Worm (Caenorhabditis elegans) whole organism, young adult: ENCODE measurements around the gene erg-28.

ENCODE experiments used
- B0035.1 ChIP-seq: sonication (generic microtip); optimal IDR thresholded peaks from 2 replicates; lab custom pipeline; 2016; ENCODE audit warnings: missing genetic modification characterization, mild to moderate bottlenecking, missing compliant biosample characterization, missing genotype, missing genetic modification reagents
- B0336.3 ChIP-seq: fragments of 200-800 bp; sonication (Bioruptor generic); IDR thresholded peaks from 2 replicates; pipeline ENCODE4 v1.3.6; 2022; ENCODE audit warnings: missing genetic modification characterization, missing compliant biosample characterization
- C06A6.2 ChIP-seq: fragments of 200-800 bp; sonication (Bioruptor generic); conservative IDR thresholded peaks from 2 replicates; pipeline ENCODE4 v1.3.6; 2022; ENCODE audit warnings: missing genetic modification characterization, missing compliant biosample characterization
- F10E7.11 ChIP-seq: sonication (generic microtip); optimal IDR thresholded peaks from 2 replicates; lab custom pipeline; 2017; ENCODE audit warnings: mild to moderate bottlenecking, missing genetic modification characterization, moderate library complexity, missing compliant biosample characterization
- F23B12.7 ChIP-seq: sonication (generic microtip); optimal IDR thresholded peaks from 2 replicates; lab custom pipeline; 2017; ENCODE audit warnings: missing genetic modification characterization, mild to moderate bottlenecking, missing compliant biosample characterization, antibody characterized with exemption, moderate library complexity; ENCODE audit not compliant: insufficient read depth
- F39B2.1 ChIP-seq: fragments of 200-800 bp; sonication (Bioruptor generic); IDR thresholded peaks from 2 replicates; pipeline ENCODE4 v1.3.6; 2022; ENCODE audit warnings: missing genetic modification reagents, missing genetic modification characterization, missing compliant biosample characterization
- F57A8.1 ChIP-seq: fragments of 200-800 bp; sonication (Bioruptor generic); optimal IDR thresholded peaks from 2 replicates; lab custom pipeline; 2018; ENCODE audit warnings: mild to moderate bottlenecking, missing genetic modification characterization, moderate library complexity, missing compliant biosample characterization
- T07F8.4 ChIP-seq: sonication (generic microtip); optimal IDR thresholded peaks from 2 replicates; lab custom pipeline; 2016; ENCODE audit warnings: mild to moderate bottlenecking, missing genetic modification characterization, moderate library complexity, missing compliant biosample characterization
- T26A5.8 ChIP-seq: sonication (generic microtip); optimal IDR thresholded peaks from 2 replicates; lab custom pipeline; 2016; ENCODE audit warnings: missing genetic modification characterization, missing compliant biosample characterization
- Y95B8A.8 ChIP-seq: fragments of 200-800 bp; sonication (Bioruptor generic); IDR thresholded peaks from 2 replicates; pipeline ENCODE4 v1.3.6; 2022; ENCODE audit warnings: missing genetic modification reagents, missing genetic modification characterization, missing compliant biosample characterization
- akir-1 ChIP-seq: fragments of 200-800 bp; sonication (Bioruptor generic); optimal IDR thresholded peaks from 2 replicates; lab custom pipeline; 2018; ENCODE audit warnings: mild to moderate bottlenecking, missing genetic modification characterization, moderate library complexity, missing compliant biosample characterization
- aptf-2 ChIP-seq: fragments of 200-800 bp; sonication (Bioruptor generic); conservative IDR thresholded peaks from 2 replicates; pipeline ENCODE4 v1.3.6; 2022; ENCODE audit warnings: missing genetic modification reagents, missing genetic modification characterization, missing compliant biosample characterization
- atf-7 ChIP-seq: sonication (generic microtip); optimal IDR thresholded peaks from 2 replicates; lab custom pipeline; 2017; ENCODE audit warnings: mild to moderate bottlenecking, missing genetic modification characterization, missing compliant biosample characterization
- athp-1 ChIP-seq: sonication (generic microtip); optimal IDR thresholded peaks from 2 replicates; lab custom pipeline; 2017; ENCODE audit warnings: mild to moderate bottlenecking, missing genetic modification characterization, missing compliant biosample characterization
- attf-5 ChIP-seq: fragments of 200-800 bp; sonication (Bioruptor generic); optimal IDR thresholded peaks from 2 replicates; lab custom pipeline; 2018; ENCODE audit warnings: mild to moderate bottlenecking, missing genetic modification characterization, missing compliant biosample characterization
- ceh-100 ChIP-seq: fragments of 200-800 bp; sonication (Bioruptor generic); IDR thresholded peaks from 2 replicates; pipeline ENCODE4 v1.3.6; 2022; ENCODE audit warnings: missing genetic modification reagents, missing genetic modification characterization, missing compliant biosample characterization
- chd-7 ChIP-seq: sonication (generic microtip); optimal IDR thresholded peaks from 2 replicates; lab custom pipeline; 2016; ENCODE audit warnings: mild to moderate bottlenecking, missing genetic modification characterization, moderate library complexity, missing compliant biosample characterization
- die-1 ChIP-seq: sonication (generic microtip); optimal IDR thresholded peaks from 2 replicates; lab custom pipeline; 2016; ENCODE audit warnings: missing genotype, mild to moderate bottlenecking, missing genetic modification characterization, missing compliant biosample characterization
- dox-1 ChIP-seq: fragments of 200-800 bp; sonication (Bioruptor generic); IDR thresholded peaks from 2 replicates; pipeline ENCODE4 v1.3.6; 2022; ENCODE audit warnings: missing genetic modification reagents, missing genetic modification characterization, missing compliant biosample characterization
- ekl-4 ChIP-seq: fragments of 200-800 bp; sonication (Bioruptor generic); IDR thresholded peaks from 2 replicates; pipeline ENCODE4 v1.3.6; 2022; ENCODE audit warnings: missing genetic modification reagents, missing genetic modification characterization, missing compliant biosample characterization
- fkh-3 ChIP-seq: sonication (generic microtip); optimal IDR thresholded peaks from 2 replicates; lab custom pipeline; 2016; ENCODE audit warnings: mild to moderate bottlenecking, missing genetic modification characterization, missing compliant biosample characterization
- him-1 ChIP-seq: sonication (generic microtip); optimal IDR thresholded peaks from 2 replicates; lab custom pipeline; 2016; ENCODE audit warnings: missing genotype, missing genetic modification reagents, missing genetic modification characterization, missing compliant biosample characterization
- hmg-1.2 ChIP-seq: fragments of 200-800 bp; sonication (Bioruptor generic); IDR thresholded peaks from 2 replicates; pipeline ENCODE4 v1.3.6; 2022; ENCODE audit warnings: missing genetic modification reagents, missing genetic modification characterization, missing compliant biosample characterization
- hsf-1 ChIP-seq: fragments of 200-800 bp; sonication (Bioruptor generic); IDR thresholded peaks from 2 replicates; pipeline ENCODE4 v1.3.6; 2022; ENCODE audit warnings: missing genetic modification reagents, missing genetic modification characterization, missing compliant biosample characterization
- lin-26 ChIP-seq: fragments of 200-800 bp; sonication (Bioruptor generic); IDR thresholded peaks from 2 replicates; pipeline ENCODE4 v1.3.6; 2022; ENCODE audit warnings: missing genetic modification reagents, missing genetic modification characterization, missing compliant biosample characterization
- lin-40 ChIP-seq: sonication (generic microtip); optimal IDR thresholded peaks from 2 replicates; lab custom pipeline; 2016; ENCODE audit warnings: missing genetic modification characterization, mild to moderate bottlenecking, missing compliant biosample characterization, missing genotype, missing genetic modification reagents
- lin-54 ChIP-seq: fragments of 200-800 bp; sonication (Bioruptor generic); optimal IDR thresholded peaks from 2 replicates; lab custom pipeline; 2018; ENCODE audit warnings: mild to moderate bottlenecking, missing genetic modification characterization, missing compliant biosample characterization
- lir-1 ChIP-seq: fragments of 200-800 bp; sonication (Bioruptor generic); conservative IDR thresholded peaks from 2 replicates; pipeline ENCODE4 v1.3.6; 2022; ENCODE audit warnings: missing genetic modification reagents, missing genetic modification characterization, missing compliant biosample characterization
- lsl-1 ChIP-seq: fragments of 200-800 bp; sonication (Bioruptor generic); optimal IDR thresholded peaks from 2 replicates; lab custom pipeline; 2018; ENCODE audit warnings: mild to moderate bottlenecking, missing genetic modification characterization, moderate library complexity, missing compliant biosample characterization
- madf-10 ChIP-seq: sonication (generic microtip); optimal IDR thresholded peaks from 2 replicates; lab custom pipeline; 2016; ENCODE audit warnings: mild to moderate bottlenecking, missing genetic modification characterization, missing compliant biosample characterization
- mcd-1 ChIP-seq: fragments of 200-800 bp; sonication (Bioruptor generic); IDR thresholded peaks from 2 replicates; pipeline ENCODE4 v1.3.6; 2022; ENCODE audit warnings: missing genetic modification reagents, missing genetic modification characterization, missing compliant biosample characterization
- nfya-2 ChIP-seq: fragments of 200-800 bp; sonication (Bioruptor generic); IDR thresholded peaks from 2 replicates; pipeline ENCODE4 v1.3.6; 2022; ENCODE audit warnings: missing genetic modification reagents, missing genetic modification characterization, missing compliant biosample characterization
- nfyb-1 ChIP-seq: fragments of 200-800 bp; sonication (Bioruptor generic); IDR thresholded peaks from 2 replicates; pipeline ENCODE4 v1.3.6; 2022; ENCODE audit warnings: missing genetic modification reagents, missing genetic modification characterization, missing compliant biosample characterization
- nhr-120 ChIP-seq: fragments of 200-800 bp; sonication (Bioruptor generic); IDR thresholded peaks from 2 replicates; pipeline ENCODE4 v1.3.6; 2022; ENCODE audit warnings: missing genetic modification characterization, missing compliant biosample characterization
- pha-4 ChIP-seq: fragments of 150-350 bp; sonication (generic microtip); optimal IDR thresholded peaks from 2 replicates; lab custom pipeline; 2014; ENCODE audit warnings: missing biosample characterization, missing genetic modification reagents, missing genetic modification characterization
- snpc-1.1 ChIP-seq: sonication (generic microtip); optimal IDR thresholded peaks from 2 replicates; lab custom pipeline; 2017; ENCODE audit warnings: missing genetic modification characterization, mild to moderate bottlenecking, missing compliant biosample characterization, antibody characterized with exemption, moderate library complexity, missing genotype, missing genetic modification reagents; ENCODE audit not compliant: insufficient read depth
- snpc-4 ChIP-seq, 5 experiments: fragments of 150-350 bp in 1 of 5; sonication (generic microtip) in 4 of 5; optimal IDR thresholded peaks; 2 replicates each; lab custom pipeline; 2014 to 2018; ENCODE audit warnings: missing genetic modification characterization in 5 of 5, missing biosample characterization in 3 of 5, antibody characterized with exemption in 2 of 5, mild to moderate bottlenecking in 2 of 5, missing compliant biosample characterization in 2 of 5, missing genotype in 2 of 5, moderate library complexity in 2 of 5, missing genetic modification reagents in 1 of 5
- sptf-2 ChIP-seq: fragments of 200-800 bp; sonication (Bioruptor generic); optimal IDR thresholded peaks from 2 replicates; lab custom pipeline; 2018; ENCODE audit warnings: mild to moderate bottlenecking, missing genetic modification characterization, missing compliant biosample characterization
- tbx-9 ChIP-seq: sonication (generic microtip); optimal IDR thresholded peaks from 2 replicates; lab custom pipeline; 2016; ENCODE audit warnings: borderline replicate concordance, missing genetic modification characterization, inconsistent platforms, missing compliant biosample characterization
- unc-130 ChIP-seq: sonication (generic microtip); optimal IDR thresholded peaks from 2 replicates; lab custom pipeline; 2016; ENCODE audit warnings: missing genetic modification reagents, missing genetic modification characterization, missing compliant biosample characterization
- zfh-2 ChIP-seq: fragments of 200-800 bp; sonication (Bioruptor generic); conservative IDR thresholded peaks from 2 replicates; pipeline ENCODE4 v1.3.6; 2022; ENCODE audit warnings: missing genetic modification reagents, missing genetic modification characterization, missing compliant biosample characterization
- zim-3 ChIP-seq: sonication (generic microtip); optimal IDR thresholded peaks from 2 replicates; lab custom pipeline; 2017; ENCODE audit warnings: mild to moderate bottlenecking, missing genetic modification characterization, moderate library complexity, missing compliant biosample characterization
- ztf-18 ChIP-seq: sonication (generic microtip); optimal IDR thresholded peaks from 2 replicates; lab custom pipeline; 2016; ENCODE audit warnings: missing genotype, mild to moderate bottlenecking, missing genetic modification characterization, missing compliant biosample characterization
- ztf-25 ChIP-seq: fragments of 200-800 bp; sonication (Bioruptor generic); IDR thresholded peaks from 2 replicates; pipeline ENCODE4 v1.3.6; 2022; ENCODE audit warnings: missing genetic modification reagents, missing genetic modification characterization, missing compliant biosample characterization

erg-28 gene

DNA sequence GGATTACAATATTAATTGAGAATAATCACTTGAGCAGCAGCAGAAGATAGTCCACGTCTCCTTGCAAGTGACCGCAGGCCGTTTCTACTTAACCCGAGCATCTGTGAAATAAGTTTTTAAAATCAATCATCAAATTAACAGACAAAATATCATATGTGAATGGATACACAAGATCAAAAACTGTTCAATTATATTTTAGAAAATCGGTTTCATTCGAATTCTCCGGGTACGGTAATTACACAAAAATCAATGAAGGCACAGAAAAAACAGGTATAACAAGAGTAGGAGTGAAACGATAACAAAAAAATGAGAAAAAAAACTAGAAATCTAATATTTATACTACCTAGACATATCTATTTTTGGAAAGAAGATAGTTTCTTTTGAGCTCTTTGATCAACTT lies 11.0 kb upstream of the erg-28 start, which contains the start of gene mma-1:
Gene mma-1 (minus strand): TSS at position 101 of the 400 bp plus-strand sequence.
- TF ChIP-seq B0336.3 (GFP tag; lab: Robert Waterston, UW) (no peak), lsl-1 (GFP tag; lab: Kevin White, UChicago) (no peak), hsf-1 (GFP tag; lab: Robert Waterston, UW) (0 out of 2 replicates have a peak, but pooled peaks have one; percentile 27), chd-7 (no peak), attf-5 (GFP tag; lab: Kevin White, UChicago) (no peak), ztf-18 (tag; lab: Kevin White, UChicago) (no peak), lir-1 (GFP tag; lab: Robert Waterston, UW) (no peak)
- TF ChIP-seq, all 124 proteins: peak for 1

DNA sequence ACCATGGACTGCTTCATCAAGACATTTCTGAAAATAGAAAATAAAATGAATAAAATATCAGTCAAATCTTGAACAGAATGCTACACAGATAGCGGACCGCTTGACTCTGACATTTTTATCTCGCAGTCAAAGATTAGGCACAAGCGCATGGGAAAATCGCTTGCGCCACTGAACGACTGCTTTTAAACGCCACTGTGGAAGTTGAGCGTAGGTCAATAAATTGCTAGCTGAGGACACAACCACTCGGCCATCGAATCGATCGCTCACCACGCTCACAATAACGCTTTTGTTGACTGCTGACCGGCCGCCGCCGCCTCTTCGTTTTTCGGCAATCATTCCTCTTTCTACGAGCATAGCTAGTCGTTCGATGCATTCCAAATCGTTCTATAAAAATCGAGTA lies 10.4 kb upstream of the erg-28 start:
- TF ChIP-seq snpc-1.1 (tag; lab: Kevin White, UChicago) (peak; percentile 24), B0035.1 (peak; percentile 68), nfya-2 (GFP tag; lab: Robert Waterston, UW) (no peak), madf-10 (tag; lab: Kevin White, UChicago) (peak; percentile 15), hsf-1 (GFP tag; lab: Robert Waterston, UW) (0 out of 2 replicates have a peak, but pooled peaks have one; percentile 35), lin-54 (GFP tag; lab: Kevin White, UChicago) (peak; percentile 61), him-1 (tag; lab: Kevin White, UChicago) (no peak), attf-5 (GFP tag; lab: Kevin White, UChicago) (peak; percentile 25), nhr-120 (no peak), Y95B8A.8 (GFP tag; lab: Robert Waterston, UW) (0 out of 2 replicates have a peak, but pooled peaks have one; percentile 27), T07F8.4 (peak; percentile 56), ztf-25 (0 out of 2 replicates have a peak, but pooled peaks have one; percentile 15), F39B2.1 (GFP tag; lab: Robert Waterston, UW) (no peak), zim-3 (tag; lab: Kevin White, UChicago) (no peak), athp-1 (tag; lab: Kevin White, UChicago) (peak; percentile 70), F10E7.11 (peak; percentile 54), nfyb-1 (GFP tag; lab: Robert Waterston, UW) (peak; percentile 75; the same call in 1 of the 2 replicates), die-1 (peak; percentile 79), ekl-4 (GFP tag; lab: Robert Waterston, UW) (0 out of 2 replicates have a peak, but pooled peaks have one; percentile 43), sptf-2 (GFP tag; lab: Kevin White, UChicago) (no peak), fkh-3 (tag; lab: Kevin White, UChicago) (no peak), F23B12.7 (tag; lab: Kevin White, UChicago) (peak; percentile 74), unc-130 (GFP tag; lab: Kevin White, UChicago) (peak; percentile 2), atf-7 (tag; lab: Kevin White, UChicago) (peak; percentile 19), lin-40 (tag; lab: Kevin White, UChicago) (peak; percentile 45), chd-7 (peak; percentile 48), C06A6.2 (GFP tag; lab: Robert Waterston, UW) (peak; percentile 43; the same call in 1 of the 2 replicates), tbx-9 (tag; lab: Kevin White, UChicago) (no peak), zfh-2 (peak; percentile 53; the same call in 1 of the 2 replicates), aptf-2 (no peak), T26A5.8 (tag; lab: Kevin White, UChicago) (no peak), mcd-1 (peak; percentile 50), akir-1 (GFP tag; lab: Kevin White, UChicago) (no peak), dox-1 (GFP tag; lab: Robert Waterston, UW) (peak; percentile 78), ceh-100 (GFP tag; lab: Robert Waterston, UW) (no peak), pha-4 (tag; lab: Kevin White, UChicago) (no peak), ztf-18 (tag; lab: Kevin White, UChicago) (peak; percentile 71), hmg-1.2 (GFP tag; lab: Robert Waterston, UW) (peak; percentile 40; the same call in 1 of the 2 replicates), lin-26 (GFP tag; lab: Robert Waterston, UW) (peak; percentile 86), F57A8.1 (GFP tag; lab: Kevin White, UChicago) (no peak), snpc-4 (GFP tag; optimal IDR thresholded peaks at IDR 0.05; lab: Kevin White, UChicago) (peak; percentile 40), snpc-4 (tag; optimal IDR thresholded peaks at IDR 0.05; lab: Kevin White, UChicago) (peak in 3 of 4 experiments; percentile 16 to 62 (median 59))
